Worm (Caenorhabditis elegans) whole organism, early embryonic: ENCODE measurements around the gene Y44A6D.3.

Experiments used
- F13C5.2 ChIP-seq: sonication (generic microtip); optimal IDR thresholded peaks from 2 replicates; lab custom pipeline; 2017; ENCODE audit warnings: mild to moderate bottlenecking, missing genetic modification characterization, inconsistent platforms, missing compliant biosample characterization
- aly-1 ChIP-seq: sonication (generic microtip); optimal IDR thresholded peaks from 2 replicates; lab custom pipeline; 2016; ENCODE audit warnings: missing genetic modification characterization, missing compliant biosample characterization
- ama-1 ChIP-seq: fragments of 150-350 bp; optimal IDR thresholded peaks from 2 replicates; lab custom pipeline; 2014
- ceh-13 ChIP-seq: fragments of 200-800 bp; sonication (Bioruptor generic); optimal IDR thresholded peaks from 2 replicates; lab custom pipeline; 2018; ENCODE audit warnings: mild to moderate bottlenecking, missing genetic modification characterization, missing compliant biosample characterization
- ceh-36 ChIP-seq: sonication (generic microtip); optimal IDR thresholded peaks from 2 replicates; lab custom pipeline; 2016; ENCODE audit warnings: missing genetic modification characterization, inconsistent platforms, missing compliant biosample characterization
- ets-7 ChIP-seq: sonication (generic microtip); optimal IDR thresholded peaks from 2 replicates; lab custom pipeline; 2016; ENCODE audit warnings: missing genotype, missing genetic modification characterization, missing compliant biosample characterization
- flt-1 ChIP-seq: fragments of 200-800 bp; sonication (Bioruptor generic); IDR thresholded peaks from 2 replicates; pipeline ENCODE4 v1.3.6; 2022; ENCODE audit warnings: missing genetic modification characterization, missing compliant biosample characterization
- hmbx-1 ChIP-seq: sonication (generic microtip); optimal IDR thresholded peaks from 2 replicates; lab custom pipeline; 2016; ENCODE audit warnings: mild to moderate bottlenecking, missing genetic modification characterization, missing compliant biosample characterization
- hmg-4 ChIP-seq: fragments of 200-800 bp; sonication (Bioruptor generic); optimal IDR thresholded peaks from 2 replicates; lab custom pipeline; 2018; ENCODE audit warnings: mild to moderate bottlenecking, missing genetic modification characterization, missing compliant biosample characterization
- sea-1 ChIP-seq: fragments of 200-800 bp; sonication (Bioruptor generic); conservative IDR thresholded peaks from 2 replicates; pipeline ENCODE4 v1.3.6; 2022; ENCODE audit warnings: missing genetic modification characterization, missing compliant biosample characterization
- tbx-11 ChIP-seq: fragments of 200-800 bp; sonication (Bioruptor generic); IDR thresholded peaks from 2 replicates; pipeline ENCODE4 v1.3.6; 2022; ENCODE audit warnings: missing genetic modification characterization, missing compliant biosample characterization
- tbx-37 ChIP-seq: fragments of 200-800 bp; sonication (Bioruptor generic); conservative IDR thresholded peaks from 2 replicates; pipeline ENCODE4 v1.3.6; 2022; ENCODE audit warnings: missing genetic modification reagents, missing genetic modification characterization, missing compliant biosample characterization
- tra-4 ChIP-seq: sonication (generic microtip); optimal IDR thresholded peaks from 2 replicates; lab custom pipeline; 2017; ENCODE audit warnings: missing genetic modification characterization, missing compliant biosample characterization

ce11 chrV:20776761-20777160, 15.5 kb downstream of the Y44A6D.3 start:
- TF ChIP-seq ceh-13 (GFP tag; lab: Kevin White, UChicago) (no peak), hmg-4 (no peak), ets-7 (tag; lab: Kevin White, UChicago) (no peak), F13C5.2 (tag; lab: Kevin White, UChicago) (no peak), ceh-36 (no peak), ama-1 (lab: Kevin White, UChicago) (no peak), aly-1 (tag; lab: Kevin White, UChicago) (no peak), hmbx-1 (no peak), tbx-37 (GFP tag; lab: Robert Waterston, UW) (no peak), tra-4 (tag; lab: Kevin White, UChicago) (no peak), sea-1 (no peak), flt-1 (GFP tag; lab: Robert Waterston, UW) (no peak), tbx-11 (GFP tag; lab: Robert Waterston, UW) (no peak)
